Fruit fly (Drosophila melanogaster): Measurements from ENCODE around the gene CG11986.

DNA sequence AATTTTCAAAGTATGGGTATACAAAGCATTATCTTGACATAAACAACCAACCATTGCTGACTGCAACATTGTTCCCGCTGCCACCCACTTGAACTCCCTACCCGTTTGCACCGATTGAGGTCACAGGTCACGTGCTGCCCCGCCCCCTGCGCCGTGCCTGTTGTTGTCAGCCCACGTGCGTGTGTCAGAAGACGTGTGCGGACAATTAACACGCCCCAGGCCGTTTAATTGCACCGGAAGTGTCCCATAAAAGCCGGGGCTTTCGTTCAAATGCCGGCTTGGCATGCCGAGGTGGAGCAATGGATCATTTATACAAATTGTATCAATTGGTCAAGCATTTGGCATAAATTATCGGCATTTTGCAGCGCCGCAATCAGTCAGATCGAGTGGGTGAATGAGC lies 11.8 kb downstream of the CG11986 start:
- TF ChIP-seq CG8478 (optimal IDR thresholded peaks at IDR 0.05) (no peak), CTCF (optimal IDR thresholded peaks at IDR 0.05) (no peak)
